Fruit fly (Drosophila melanogaster): ENCODE measurements around the gene grn.

grn gene

DNA sequence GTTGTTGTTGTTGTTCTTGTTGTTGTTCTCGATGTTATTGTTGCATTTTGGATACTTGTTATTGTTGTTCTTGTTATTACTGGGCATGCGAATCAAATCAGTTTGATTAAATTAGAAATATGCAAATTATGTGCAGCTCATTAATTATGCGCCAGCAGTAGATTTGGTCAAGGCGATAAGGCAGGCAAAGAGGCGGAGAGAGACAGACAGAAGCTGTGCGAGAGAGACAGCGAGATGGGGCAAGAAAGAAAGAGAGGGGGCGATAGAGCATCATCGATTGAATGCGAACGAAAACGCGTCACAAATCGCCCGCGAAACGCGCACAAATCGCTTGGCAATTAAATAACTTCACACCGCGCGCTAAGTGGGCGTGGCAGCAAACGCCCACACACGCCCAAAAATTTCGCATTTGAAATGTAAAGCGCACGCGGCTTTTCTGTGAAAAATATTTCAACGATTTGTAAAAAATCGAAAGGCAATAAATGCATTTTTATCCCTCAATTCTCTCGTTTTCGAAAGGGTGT lies 41.9 kb upstream of the grn start (continued):
- TF ChIP-seq h (optimal IDR thresholded peaks at IDR 0.05) (no peak), ab (GFP tag; optimal IDR thresholded peaks at IDR 0.05) (no peak), MESR4 (GFP tag; optimal IDR thresholded peaks at IDR 0.05) (no peak), sisA (GFP tag; IDR thresholded peaks at IDR 0.05) (no peak), CG11723 (GFP tag; optimal IDR thresholded peaks at IDR 0.05) (no peak)

- TF ChIP-seq hkb (optimal IDR thresholded peaks at IDR 0.05) (no peak), hkb (GFP tag; IDR thresholded peaks at IDR 0.05) (no peak), CG15514 (GFP tag; optimal IDR thresholded peaks at IDR 0.05) (no peak), org-1 (GFP tag; optimal IDR thresholded peaks at IDR 0.05) (no peak), CG7839 (tag; optimal IDR thresholded peaks at IDR 0.05) (no peak), CG34376 (GFP tag; optimal IDR thresholded peaks at IDR 0.05) (peak; percentile 11), sens (GFP tag) (peak; percentile 44), vvl (GFP tag; IDR thresholded peaks at IDR 0.05) (no peak), ATbp (GFP tag; optimal IDR thresholded peaks at IDR 0.05) (peak; percentile 3), CG7357 (GFP tag; IDR thresholded peaks at IDR 0.05) (no peak)
These were observed 38.6 kb upstream of the grn start, which contains the start of gene CG18249 for dm6 chr3R:8219891-8220290. Gene CG18249 (plus strand): TSS chr3R:8220146.

DNA sequence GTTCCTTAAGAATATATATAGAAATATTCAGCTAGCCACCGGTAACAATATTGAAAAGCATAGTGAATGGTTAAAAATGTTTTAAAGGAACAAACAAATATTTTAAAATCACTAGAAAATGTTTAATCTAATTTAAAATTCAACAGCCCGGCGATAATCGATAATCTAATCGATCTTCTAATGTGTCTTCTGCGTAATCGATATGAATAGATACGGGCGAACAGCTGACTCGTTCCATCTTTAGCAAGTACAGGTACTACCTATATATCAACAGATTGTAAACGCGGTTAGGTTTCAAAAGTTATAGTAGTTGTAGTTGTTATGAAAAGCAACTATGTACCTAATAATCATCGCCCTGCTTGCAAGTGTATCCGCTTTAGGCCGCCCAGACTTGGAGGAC lies 36.5 kb upstream of the grn start, which contains the start of gene CG7800:
Gene CG7800 (plus strand): TSS at position 231 of the 400 bp plus-strand sequence.
- 0 out of 2 replicates have a peak, but pooled peaks have one; percentile 15 for TF ChIP-seq tna (GFP tag; IDR thresholded peaks at IDR 0.05; ENCODE audit: partially characterized antibody)
- TF ChIP-seq pzg (GFP tag; optimal IDR thresholded peaks at IDR 0.05): peak; percentile 41
- peak; percentile 46; the same call in 1 of the 2 replicates for TF ChIP-seq ato (GFP tag; IDR thresholded peaks at IDR 0.05; ENCODE audit: partially characterized antibody)
- TF ChIP-seq bbx (GFP tag; IDR thresholded peaks at IDR 0.05; ENCODE audit: partially characterized antibody): peak; percentile 50; the same call in 1 of the 2 replicates
- peak; percentile 65 for TF ChIP-seq E2f2 (GFP tag; IDR thresholded peaks at IDR 0.05)
- TF ChIP-seq zen2 (GFP tag; IDR thresholded peaks at IDR 0.05; ENCODE audit: partially characterized antibody): peak; percentile 66; the same call in 2 of the 3 replicates
- peak; percentile 82 for TF ChIP-seq Dref (GFP tag; IDR thresholded peaks at IDR 0.05)
- peak; percentile 19; the same call in 1 of the 2 replicates for TF ChIP-seq hbn (GFP tag; IDR thresholded peaks at IDR 0.05; ENCODE audit: partially characterized antibody)
- TF ChIP-seq CG10267 (tag; optimal IDR thresholded peaks at IDR 0.05): peak; percentile 8
- TF ChIP-seq trem (tag; optimal IDR thresholded peaks at IDR 0.05): peak; percentile 30
- TF ChIP-seq zfh1 (GFP tag; IDR thresholded peaks at IDR 0.05): no peak
- peak; percentile 52; the same call in 2 of the 3 replicates for TF ChIP-seq CG34224 (GFP tag; IDR thresholded peaks at IDR 0.05; ENCODE audit: partially characterized antibody)
- TF ChIP-seq sna (GFP tag; IDR thresholded peaks at IDR 0.05; ENCODE audit: partially characterized antibody): peak; percentile 60; the same call in 1 of the 2 replicates
- no peak for TF ChIP-seq CG2889 (GFP tag; IDR thresholded peaks at IDR 0.05)
- no peak for TF ChIP-seq cwo (GFP tag; optimal IDR thresholded peaks at IDR 0.05)
- peak; percentile 50 for TF ChIP-seq MBD-R2 (GFP tag; IDR thresholded peaks at IDR 0.05)
- no peak for TF ChIP-seq CG12299 (tag; optimal IDR thresholded peaks at IDR 0.05)
- no peak for TF ChIP-seq CG9876 (GFP tag; optimal IDR thresholded peaks at IDR 0.05)
- TF ChIP-seq otp (GFP tag; IDR thresholded peaks at IDR 0.05): no peak
- TF ChIP-seq ranshi (GFP tag; IDR thresholded peaks at IDR 0.05): no peak
- peak in 1 of 2 experiments; percentile 84 for TF ChIP-seq crp (GFP tag; optimal IDR thresholded peaks at IDR 0.05)
- 0 out of 2 replicates have a peak, but pooled peaks have one; percentile 32 for TF ChIP-seq CG2129 (GFP tag; IDR thresholded peaks at IDR 0.05; ENCODE audit: partially characterized antibody)
- peak; percentile 23 for TF ChIP-seq sens (GFP tag)
- peak; percentile 77 for TF ChIP-seq HLH4C (GFP tag; IDR thresholded peaks at IDR 0.05; ENCODE audit: partially characterized antibody)
- TF ChIP-seq CG14860 (GFP tag; IDR thresholded peaks at IDR 0.05; ENCODE audit: partially characterized antibody): peak; percentile 37; the same call in 1 of the 3 replicates
- TF ChIP-seq unc-4 (GFP tag; IDR thresholded peaks at IDR 0.05; ENCODE audit: partially characterized antibody): peak; percentile 61
- peak; percentile 58 for TF ChIP-seq Scr (GFP tag; IDR thresholded peaks at IDR 0.05; ENCODE audit: partially characterized antibody)
- peak; percentile 18 for TF ChIP-seq CG14710 (tag; optimal IDR thresholded peaks at IDR 0.05)
- no peak for TF ChIP-seq CG2678 (tag; optimal IDR thresholded peaks at IDR 0.05)
- TF ChIP-seq CG16813 (GFP tag; IDR thresholded peaks at IDR 0.05; ENCODE audit: partially characterized antibody): peak; percentile 34; the same call in 1 of the 3 replicates
- no peak for TF ChIP-seq CG10321 (GFP tag; IDR thresholded peaks at IDR 0.05)
- peak; percentile 68 for TF ChIP-seq Dp (GFP tag; optimal IDR thresholded peaks at IDR 0.05)

Measured in whole organism, embryonic.